Worm (Caenorhabditis elegans) whole organism, midembryonic: ENCODE data around the gene Y43F8B.19.

Experiments
- T22C8.4 ChIP-seq: fragments of 200-800 bp; sonication (Bioruptor generic); IDR thresholded peaks from 2 replicates; pipeline ENCODE4 v1.3.6; 2022; ENCODE audit warnings: missing genetic modification characterization, missing compliant biosample characterization
- cog-1 ChIP-seq: sonication (generic microtip); optimal IDR thresholded peaks from 2 replicates; lab custom pipeline; 2016; ENCODE audit warnings: missing genetic modification characterization, missing compliant biosample characterization
- flt-1 ChIP-seq: fragments of 200-800 bp; sonication (Bioruptor generic); IDR thresholded peaks from 2 replicates; pipeline ENCODE4 v1.3.6; 2022; ENCODE audit warnings: missing genetic modification characterization, missing compliant biosample characterization
- klf-2 ChIP-seq: fragments of 200-800 bp; sonication (Bioruptor generic); conservative IDR thresholded peaks from 2 replicates; pipeline ENCODE4 v1.3.6; 2022; ENCODE audit warnings: missing genetic modification reagents, missing genetic modification characterization, missing compliant biosample characterization
- med-1 ChIP-seq: sonication (generic microtip); optimal IDR thresholded peaks from 2 replicates; lab custom pipeline; 2017; ENCODE audit warnings: missing genetic modification characterization, mild to moderate bottlenecking, missing compliant biosample characterization, antibody characterized with exemption, missing genetic modification reagents; ENCODE audit not compliant: insufficient read depth
- ref-1 ChIP-seq: fragments of 200-800 bp; sonication (Bioruptor generic); conservative IDR thresholded peaks from 2 replicates; pipeline ENCODE4 v1.3.6; 2022; ENCODE audit warnings: missing genetic modification reagents, missing genetic modification characterization, missing compliant biosample characterization
- tab-1 ChIP-seq: fragments of 200-800 bp; sonication (Bioruptor generic); IDR thresholded peaks from 2 replicates; pipeline ENCODE4 v1.3.6; 2022; ENCODE audit warnings: missing genetic modification characterization, missing compliant biosample characterization
- ztf-23 ChIP-seq: fragments of 200-800 bp; sonication (Bioruptor generic); IDR thresholded peaks from 2 replicates; pipeline ENCODE4 v1.3.6; 2022; ENCODE audit warnings: missing genetic modification reagents, missing genetic modification characterization, missing compliant biosample characterization
- ztf-29 ChIP-seq: fragments of 200-800 bp; sonication (Bioruptor generic); IDR thresholded peaks from 2 replicates; pipeline ENCODE4 v1.3.6; 2022; ENCODE audit warnings: missing genetic modification reagents, missing genetic modification characterization, missing compliant biosample characterization

Y43F8B.19 gene

ce11 chrV:19533480-19533879 lies 21.4 kb upstream of the Y43F8B.19 start:
- TF ChIP-seq med-1 (GFP tag; lab: Kevin White, UChicago) (no peak), ztf-23 (no peak), flt-1 (GFP tag; lab: Robert Waterston, UW) (no peak), ztf-29 (GFP tag; lab: Robert Waterston, UW) (no peak), tab-1 (no peak), ref-1 (no peak), cog-1 (tag; lab: Kevin White, UChicago) (no peak), T22C8.4 (GFP tag; lab: Robert Waterston, UW) (no peak), klf-2 (GFP tag; lab: Robert Waterston, UW) (no peak)

DNA sequence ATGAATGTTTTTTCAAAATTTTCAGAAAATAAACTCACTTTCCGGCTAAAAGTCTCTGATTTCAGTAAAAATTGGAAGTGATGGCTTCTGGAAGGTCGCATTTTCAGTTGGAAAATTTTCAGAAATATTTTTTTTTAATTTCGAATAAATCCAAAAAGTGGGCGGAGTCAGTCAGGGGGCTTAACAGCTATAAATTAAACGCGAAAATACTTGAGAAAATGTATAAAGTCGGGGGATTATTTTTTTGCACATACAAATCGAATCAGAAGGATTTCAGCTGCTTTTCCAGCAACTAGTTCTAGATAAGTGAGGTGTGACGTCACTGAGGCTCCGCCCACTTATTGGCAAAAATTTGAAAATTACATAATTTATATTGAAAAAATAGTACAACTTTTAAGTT lies 20.9 kb upstream of the Y43F8B.19 start, which contains the start of gene Y43F8B.2:
Gene Y43F8B.2, minus strand, starts transcription at position 101 of the 400 bp plus-strand sequence.
- TF ChIP-seq klf-2 (GFP tag; lab: Robert Waterston, UW) (no peak), tab-1 (no peak), ztf-23 (no peak)

- TF ChIP-seq ztf-23, result no peak
- TF ChIP-seq ref-1, result no peak
- TF ChIP-seq cog-1 (tag; lab: Kevin White, UChicago), result no peak
- no peak for TF ChIP-seq T22C8.4 (GFP tag; lab: Robert Waterston, UW)
- no peak for TF ChIP-seq med-1 (GFP tag; lab: Kevin White, UChicago)
- no peak for TF ChIP-seq klf-2 (GFP tag; lab: Robert Waterston, UW)
- TF ChIP-seq tab-1, result no peak
- TF ChIP-seq ztf-29 (GFP tag; lab: Robert Waterston, UW), result no peak
- no peak for TF ChIP-seq flt-1 (GFP tag; lab: Robert Waterston, UW)
These were observed 18.9 kb upstream of the Y43F8B.19 start for ce11 chrV:19531034-19531433.

DNA sequence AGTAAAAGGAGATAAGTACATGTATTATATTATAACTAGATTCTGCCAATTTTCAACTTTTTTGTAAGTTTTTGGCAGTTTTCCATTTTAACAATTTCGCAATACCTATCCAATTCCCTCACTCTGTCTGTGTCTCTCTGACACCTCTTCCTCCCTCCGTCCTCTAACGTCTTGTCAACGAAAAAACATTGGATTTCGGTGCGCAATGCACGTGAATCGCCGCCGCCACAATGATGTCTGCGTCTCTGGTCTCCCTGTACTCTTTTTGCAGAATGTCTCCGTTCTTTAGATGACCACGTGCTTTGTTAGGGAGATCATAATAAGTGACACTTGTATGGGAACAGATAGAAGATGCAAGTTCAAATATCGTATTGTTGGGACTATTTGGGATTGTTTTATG lies 17.1 kb upstream of the Y43F8B.19 start:
- TF ChIP-seq flt-1 (GFP tag; lab: Robert Waterston, UW), result 0 out of 2 replicates have a peak, but pooled peaks have one; percentile 7
- peak; percentile 84 for TF ChIP-seq cog-1 (tag; lab: Kevin White, UChicago)
- no peak for TF ChIP-seq T22C8.4 (GFP tag; lab: Robert Waterston, UW)

DNA sequence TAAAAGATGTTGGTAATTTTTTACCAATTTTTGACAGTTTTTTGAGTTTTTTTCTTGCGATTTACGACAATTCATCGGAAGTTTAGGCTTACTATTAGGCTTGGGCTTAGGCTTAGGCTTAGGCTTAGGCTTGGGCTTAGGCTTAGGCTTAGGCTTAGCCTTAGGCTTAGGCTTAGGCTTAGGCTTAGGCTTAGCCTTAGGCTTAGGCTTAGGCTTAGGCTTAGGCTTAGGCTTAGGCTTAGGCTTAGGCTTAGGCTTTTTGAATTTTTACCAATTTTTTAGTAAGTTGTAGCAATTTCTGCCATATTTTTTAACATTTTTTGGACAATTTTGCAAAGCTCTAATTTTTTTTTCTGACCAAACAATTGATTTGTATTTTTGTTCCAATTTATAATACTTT lies 16.4 kb upstream of the Y43F8B.19 start:
- TF ChIP-seq ztf-29 (GFP tag; lab: Robert Waterston, UW), result peak; percentile 87

- TF ChIP-seq klf-2 (GFP tag; lab: Robert Waterston, UW), result no peak
- no peak for TF ChIP-seq ztf-29 (GFP tag; lab: Robert Waterston, UW)
- TF ChIP-seq cog-1 (tag; lab: Kevin White, UChicago), result no peak
- TF ChIP-seq flt-1 (GFP tag; lab: Robert Waterston, UW), result no peak
- TF ChIP-seq T22C8.4 (GFP tag; lab: Robert Waterston, UW), result no peak
These were observed 15.5 kb upstream of the Y43F8B.19 start for ce11 chrV:19527565-19527964.

DNA sequence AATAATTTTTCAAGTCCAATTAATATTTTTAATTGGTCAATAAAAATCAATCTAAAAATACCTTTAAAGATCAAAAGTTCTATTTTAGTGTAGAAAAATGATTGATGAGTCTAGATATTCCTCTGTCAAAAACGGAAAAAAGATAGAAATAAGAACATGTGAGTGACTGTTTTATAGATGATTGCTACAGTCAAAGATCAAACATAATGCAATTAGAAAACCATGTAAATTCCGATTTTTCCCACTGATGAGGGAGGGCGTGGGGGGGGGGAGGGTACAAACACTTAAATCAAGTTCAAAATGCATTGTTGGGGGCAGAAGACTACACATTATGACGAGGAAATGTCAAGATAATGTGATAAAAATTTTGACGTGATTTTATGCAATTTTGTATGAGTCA lies 14.1 kb upstream of the Y43F8B.19 start:
- TF ChIP-seq ztf-23, result no peak
- no peak for TF ChIP-seq tab-1
- TF ChIP-seq cog-1 (tag; lab: Kevin White, UChicago), result no peak
- TF ChIP-seq flt-1 (GFP tag; lab: Robert Waterston, UW), result no peak
- TF ChIP-seq med-1 (GFP tag; lab: Kevin White, UChicago), result no peak
- TF ChIP-seq klf-2 (GFP tag; lab: Robert Waterston, UW), result no peak
- TF ChIP-seq T22C8.4 (GFP tag; lab: Robert Waterston, UW), result no peak
- no peak for TF ChIP-seq ztf-29 (GFP tag; lab: Robert Waterston, UW)
- no peak for TF ChIP-seq ref-1

- TF ChIP-seq tab-1 (no peak), ztf-29 (GFP tag; lab: Robert Waterston, UW) (no peak), ref-1 (no peak), flt-1 (GFP tag; lab: Robert Waterston, UW) (no peak), klf-2 (GFP tag; lab: Robert Waterston, UW) (no peak), T22C8.4 (GFP tag; lab: Robert Waterston, UW) (no peak), cog-1 (tag; lab: Kevin White, UChicago) (no peak), med-1 (GFP tag; lab: Kevin White, UChicago) (no peak), ztf-23 (no peak)
These were observed 12.5 kb upstream of the Y43F8B.19 start for ce11 chrV:19524569-19524968.

- 0 out of 2 replicates have a peak, but pooled peaks have one; percentile 47 for TF ChIP-seq ref-1
- peak; percentile 85 for TF ChIP-seq flt-1 (GFP tag; lab: Robert Waterston, UW)
- TF ChIP-seq klf-2 (GFP tag; lab: Robert Waterston, UW), result no peak
- 0 out of 2 replicates have a peak, but pooled peaks have one; percentile 68 for TF ChIP-seq tab-1
- peak; percentile 91 for TF ChIP-seq cog-1 (tag; lab: Kevin White, UChicago)
- peak; percentile 63; the same call in 1 of the 2 replicates for TF ChIP-seq ztf-23
- TF ChIP-seq med-1 (GFP tag; lab: Kevin White, UChicago), result no peak
- TF ChIP-seq T22C8.4 (GFP tag; lab: Robert Waterston, UW), result peak; percentile 25; the same call in 1 of the 2 replicates
These were observed 10.5 kb upstream of the Y43F8B.19 start for ce11 chrV:19522551-19523137.

DNA sequence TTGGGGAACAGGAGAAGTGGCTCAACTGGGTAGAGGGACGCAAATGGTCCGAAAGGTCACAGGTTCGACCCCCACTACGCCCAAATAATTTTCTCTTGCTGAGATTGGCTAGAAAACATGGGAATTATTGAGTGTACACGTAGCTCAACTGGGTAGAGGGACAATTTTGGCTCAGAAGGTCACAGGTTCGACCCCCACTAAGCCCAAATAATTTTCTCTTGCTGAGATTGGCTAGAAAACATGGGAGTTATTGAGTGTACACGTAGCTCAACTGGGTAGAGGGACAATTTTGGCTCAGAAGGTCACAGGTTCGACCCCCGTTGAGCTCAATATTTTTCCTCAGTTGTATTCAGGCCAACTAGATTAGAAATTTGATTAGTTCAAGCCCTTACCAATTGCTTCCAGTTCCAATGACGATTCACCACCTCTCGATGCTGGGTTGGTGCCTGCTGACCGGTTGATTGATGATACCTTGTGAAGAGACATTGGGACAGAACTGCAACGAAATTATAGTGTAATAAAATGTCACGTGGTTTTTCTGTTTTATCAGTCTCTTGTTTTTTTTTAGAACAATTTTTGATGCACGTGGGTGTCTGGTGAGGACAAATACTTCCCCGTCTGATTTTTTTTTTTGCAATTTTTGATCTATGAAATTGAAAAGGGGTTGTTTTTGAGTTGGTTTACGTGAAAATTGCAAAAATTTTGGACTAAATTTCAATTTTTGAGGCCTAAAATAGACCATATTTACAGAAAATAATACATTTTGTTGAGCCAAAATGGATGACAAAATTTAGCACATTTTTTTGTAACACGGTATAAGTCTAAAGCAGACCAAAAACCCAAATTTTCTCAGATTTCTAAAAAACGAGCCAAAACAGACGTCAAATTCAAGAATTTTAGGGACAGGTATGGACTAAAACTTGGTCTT lies 9.5 kb upstream of the Y43F8B.19 start:
- 0 out of 2 replicates have a peak, but pooled peaks have one; percentile 50 for TF ChIP-seq tab-1
- no peak for TF ChIP-seq cog-1 (tag; lab: Kevin White, UChicago)
